Worm (Caenorhabditis elegans) whole organism, L4 larva: ENCODE results near the gene R12G8.1.

Experiments used
- F37D6.2 ChIP-seq: sonication (generic microtip); optimal IDR thresholded peaks from 2 replicates; lab custom pipeline; 2016; ENCODE audit warnings: mild to moderate bottlenecking, missing genetic modification characterization, missing compliant biosample characterization
- R02D3.7 ChIP-seq: fragments of 150-350 bp; sonication (generic microtip); optimal IDR thresholded peaks from 3 replicates; lab custom pipeline; 2014; ENCODE audit warnings: missing biosample characterization, missing genetic modification characterization
- T20F7.1 ChIP-seq: fragments of 200-800 bp; sonication (Bioruptor generic); optimal IDR thresholded peaks from 2 replicates; lab custom pipeline; 2018; ENCODE audit warnings: mild to moderate bottlenecking, missing genetic modification characterization, missing compliant biosample characterization
- ZK337.2 ChIP-seq: fragments of 200-800 bp; sonication (Bioruptor generic); IDR thresholded peaks from 2 replicates; pipeline ENCODE4 v1.3.6; 2022; ENCODE audit warnings: missing genetic modification reagents, missing genetic modification characterization, missing compliant biosample characterization
- aha-1 ChIP-seq: fragments of 150-350 bp; peaks from one replicate; lab custom pipeline; 2014; ENCODE audit warnings: missing biosample characterization, missing genetic modification characterization
- ceh-28 ChIP-seq: fragments of 150-350 bp; optimal IDR thresholded peaks from 2 replicates; lab custom pipeline; 2014; ENCODE audit warnings: missing biosample characterization, missing genetic modification reagents, missing genetic modification characterization
- ceh-32 ChIP-seq: sonication (generic microtip); optimal IDR thresholded peaks from 2 replicates; lab custom pipeline; 2016; ENCODE audit warnings: mild to moderate bottlenecking, missing genetic modification characterization, missing compliant biosample characterization; ENCODE audit not compliant: poor library complexity
- ceh-62 ChIP-seq: sonication (generic microtip); optimal IDR thresholded peaks from 2 replicates; lab custom pipeline; 2017; ENCODE audit warnings: missing biosample characterization, missing genetic modification characterization
- ces-1 ChIP-seq: fragments of 150-350 bp; sonication (generic microtip); optimal IDR thresholded peaks from 4 replicates; lab custom pipeline; 2014; ENCODE audit warnings: missing biosample characterization, missing genetic modification reagents, missing genetic modification characterization
- cey-2 ChIP-seq: sonication (generic microtip); optimal IDR thresholded peaks from 3 replicates; lab custom pipeline; 2017; ENCODE audit warnings: missing genetic modification characterization, mild to moderate bottlenecking, missing compliant biosample characterization, antibody characterized with exemption, borderline replicate concordance; ENCODE audit not compliant: insufficient read depth
- daf-12 ChIP-seq: fragments of 150-350 bp; optimal IDR thresholded peaks from 2 replicates; lab custom pipeline; 2014; ENCODE audit warnings: missing biosample characterization, missing genetic modification reagents, missing genetic modification characterization
- daf-16 ChIP-seq, 3 experiments: sonication (generic microtip); optimal IDR thresholded peaks; 2 replicates each; lab custom pipeline; 2016 to 2017; ENCODE audit warnings: missing genetic modification characterization in 3 of 3, missing genetic modification reagents in 3 of 3, mild to moderate bottlenecking in 2 of 3, missing compliant biosample characterization in 2 of 3, missing biosample characterization in 1 of 3, moderate library complexity in 1 of 3
- dmd-6 ChIP-seq: fragments of 200-800 bp; sonication (Bioruptor generic); IDR thresholded peaks from 2 replicates; pipeline ENCODE4 v1.3.6; 2022; ENCODE audit warnings: missing genetic modification reagents, missing genetic modification characterization, missing compliant biosample characterization
- dmd-9 ChIP-seq: fragments of 200-800 bp; sonication (Bioruptor generic); IDR thresholded peaks from 2 replicates; pipeline ENCODE4 v1.3.6; 2022; ENCODE audit warnings: missing genetic modification reagents, missing genetic modification characterization, missing compliant biosample characterization
- dpl-1 ChIP-seq: fragments of 150-350 bp; optimal IDR thresholded peaks from 2 replicates; lab custom pipeline; 2014; ENCODE audit warnings: missing biosample characterization, missing genetic modification reagents, missing genetic modification characterization
- gei-8 ChIP-seq: fragments of 200-800 bp; sonication (Bioruptor generic); optimal IDR thresholded peaks from 2 replicates; lab custom pipeline; 2018; ENCODE audit warnings: mild to moderate bottlenecking, missing genetic modification characterization, missing compliant biosample characterization
- hif-1 ChIP-seq, 2 experiments: sonication (generic microtip); optimal IDR thresholded peaks; 2 replicates each; lab custom pipeline; 2016 to 2017; ENCODE audit warnings: missing compliant biosample characterization in 2 of 2, missing genetic modification characterization in 2 of 2, missing genetic modification reagents in 2 of 2, missing genotype in 2 of 2, mild to moderate bottlenecking in 1 of 2
- hlh-11 ChIP-seq: fragments of 200-800 bp; sonication (Bioruptor generic); optimal IDR thresholded peaks from 2 replicates; lab custom pipeline; 2018; ENCODE audit warnings: mild to moderate bottlenecking, missing genetic modification characterization, missing compliant biosample characterization
- jun-1 ChIP-seq: fragments of 150-350 bp; optimal IDR thresholded peaks from 2 replicates; lab custom pipeline; 2014; ENCODE audit warnings: missing biosample characterization, missing genetic modification reagents, missing genetic modification characterization
- lim-7 ChIP-seq: fragments of 200-800 bp; sonication (Bioruptor generic); IDR thresholded peaks from 2 replicates; pipeline ENCODE4 v1.3.6; 2022; ENCODE audit warnings: missing genetic modification characterization, missing compliant biosample characterization
- lin-1 ChIP-seq: fragments of 200-800 bp; sonication (Bioruptor generic); IDR thresholded peaks from 2 replicates; pipeline ENCODE4 v1.3.6; 2022; ENCODE audit warnings: missing genetic modification reagents, missing genetic modification characterization, missing compliant biosample characterization
- lir-3 ChIP-seq: sonication (generic microtip); optimal IDR thresholded peaks from 2 replicates; lab custom pipeline; 2016; ENCODE audit warnings: mild to moderate bottlenecking, missing genetic modification characterization, missing compliant biosample characterization
- lsy-2 ChIP-seq, 2 experiments: fragments of 150-350 bp in 1 of 2; sonication (generic microtip) in 1 of 2; optimal IDR thresholded peaks; 2 replicates each; lab custom pipeline; 2014 to 2017; ENCODE audit warnings: missing biosample characterization in 2 of 2, missing genetic modification characterization in 2 of 2
- madf-5 ChIP-seq, 2 experiments: fragments of 200-800 bp; sonication (Bioruptor generic); IDR thresholded peaks; 2 replicates each; pipeline ENCODE4 v1.3.6; 2022; ENCODE audit warnings: missing compliant biosample characterization in 2 of 2, missing genetic modification characterization in 2 of 2
- madf-9 ChIP-seq: fragments of 200-800 bp; sonication (Bioruptor generic); conservative IDR thresholded peaks from 2 replicates; pipeline ENCODE4 v1.3.6; 2022; ENCODE audit warnings: missing genetic modification reagents, missing genetic modification characterization, missing compliant biosample characterization
- mdl-1 ChIP-seq, 2 experiments: fragments of 150-350 bp in 1 of 2; sonication (generic microtip) in 1 of 2; optimal IDR thresholded peaks; 2 replicates each; lab custom pipeline; 2014 to 2017; ENCODE audit warnings: missing biosample characterization in 2 of 2, missing genetic modification characterization in 2 of 2
- mdt-29 ChIP-seq: fragments of 200-800 bp; sonication (Bioruptor generic); IDR thresholded peaks from 2 replicates; pipeline ENCODE4 v1.3.6; 2022; ENCODE audit warnings: missing genetic modification reagents, missing genetic modification characterization, missing compliant biosample characterization
- mep-1 ChIP-seq: fragments of 150-350 bp; sonication (generic microtip); optimal IDR thresholded peaks from 3 replicates; lab custom pipeline; 2014; ENCODE audit warnings: missing biosample characterization, missing genetic modification characterization
- mxl-2 ChIP-seq: fragments of 200-800 bp; sonication (Bioruptor generic); conservative IDR thresholded peaks from 2 replicates; pipeline ENCODE4 v1.3.6; 2022; ENCODE audit warnings: missing genetic modification reagents, missing genetic modification characterization, missing compliant biosample characterization
- mxl-3 ChIP-seq: fragments of 200-800 bp; sonication (Bioruptor generic); optimal IDR thresholded peaks from 2 replicates; lab custom pipeline; 2018; ENCODE audit warnings: mild to moderate bottlenecking, missing genetic modification characterization, missing compliant biosample characterization
- nhr-25 ChIP-seq: sonication (generic microtip); optimal IDR thresholded peaks from 2 replicates; lab custom pipeline; 2017; ENCODE audit warnings: missing genetic modification characterization, mild to moderate bottlenecking, missing compliant biosample characterization, antibody characterized with exemption, moderate library complexity, borderline replicate concordance; ENCODE audit not compliant: insufficient read depth
- nhr-28 ChIP-seq: fragments of 150-350 bp; optimal IDR thresholded peaks from 2 replicates; lab custom pipeline; 2014; ENCODE audit warnings: missing biosample characterization, missing genetic modification characterization
- nhr-41 ChIP-seq: fragments of 200-800 bp; sonication (Bioruptor generic); IDR thresholded peaks from 2 replicates; pipeline ENCODE4 v1.3.6; 2022; ENCODE audit warnings: missing genetic modification reagents, missing genetic modification characterization, missing compliant biosample characterization
- nhr-48 ChIP-seq: sonication (generic microtip); optimal IDR thresholded peaks from 2 replicates; lab custom pipeline; 2016; ENCODE audit warnings: mild to moderate bottlenecking, missing genetic modification characterization, missing compliant biosample characterization
- nhr-76 ChIP-seq: fragments of 150-350 bp; optimal IDR thresholded peaks from 2 replicates; lab custom pipeline; 2014; ENCODE audit warnings: missing biosample characterization, missing genetic modification characterization
- nhr-77 ChIP-seq: fragments of 150-350 bp; optimal IDR thresholded peaks from 2 replicates; lab custom pipeline; 2014; ENCODE audit warnings: missing biosample characterization, missing genetic modification characterization
- pha-4 ChIP-seq, 2 experiments: fragments of 150-350 bp in 1 of 2; fragments of 200-800 bp in 1 of 2; sonication (Bioruptor generic) in 1 of 2; IDR thresholded peaks in 1 of 2; optimal IDR thresholded peaks in 1 of 2; 2 replicates each; pipeline versions ENCODE4 v1.3.6 to Lab custom; 2014 to 2022; ENCODE audit warnings: missing genetic modification characterization in 2 of 2, missing genetic modification reagents in 2 of 2, missing biosample characterization in 1 of 2, missing compliant biosample characterization in 1 of 2
- pqm-1 ChIP-seq: sonication (generic microtip); optimal IDR thresholded peaks from 2 replicates; lab custom pipeline; 2017; ENCODE audit warnings: missing biosample characterization, missing genetic modification characterization
- saeg-2 ChIP-seq: fragments of 200-800 bp; sonication (Bioruptor generic); IDR thresholded peaks from 2 replicates; pipeline ENCODE4 v1.3.6; 2022; ENCODE audit warnings: missing genetic modification reagents, missing genetic modification characterization, missing compliant biosample characterization
- sdz-12 ChIP-seq: fragments of 200-800 bp; sonication (Bioruptor generic); optimal IDR thresholded peaks from 2 replicates; lab custom pipeline; 2018; ENCODE audit warnings: mild to moderate bottlenecking, missing genetic modification characterization, missing compliant biosample characterization
- snpc-1.2 ChIP-seq: fragments of 200-800 bp; sonication (Bioruptor generic); IDR thresholded peaks from 2 replicates; pipeline ENCODE4 v1.3.6; 2022; ENCODE audit warnings: missing genetic modification reagents, missing genetic modification characterization, missing compliant biosample characterization
- tag-97 ChIP-seq: fragments of 200-800 bp; sonication (Bioruptor generic); IDR thresholded peaks from 2 replicates; pipeline ENCODE4 v1.3.6; 2022; ENCODE audit warnings: missing genetic modification characterization, missing compliant biosample characterization
- tra-1 ChIP-seq: fragments of 200-800 bp; sonication (Bioruptor generic); IDR thresholded peaks from 2 replicates; pipeline ENCODE4 v1.3.6; 2022; ENCODE audit warnings: missing genetic modification reagents, missing genetic modification characterization, missing compliant biosample characterization
- unc-130 ChIP-seq: sonication (generic microtip); optimal IDR thresholded peaks from 2 replicates; lab custom pipeline; 2016; ENCODE audit warnings: missing genetic modification reagents, missing genetic modification characterization, missing compliant biosample characterization
- zag-1 ChIP-seq: fragments of 150-350 bp; optimal IDR thresholded peaks from 2 replicates; lab custom pipeline; 2014; ENCODE audit warnings: missing biosample characterization, missing genetic modification characterization

The R12G8.1 gene

DNA sequence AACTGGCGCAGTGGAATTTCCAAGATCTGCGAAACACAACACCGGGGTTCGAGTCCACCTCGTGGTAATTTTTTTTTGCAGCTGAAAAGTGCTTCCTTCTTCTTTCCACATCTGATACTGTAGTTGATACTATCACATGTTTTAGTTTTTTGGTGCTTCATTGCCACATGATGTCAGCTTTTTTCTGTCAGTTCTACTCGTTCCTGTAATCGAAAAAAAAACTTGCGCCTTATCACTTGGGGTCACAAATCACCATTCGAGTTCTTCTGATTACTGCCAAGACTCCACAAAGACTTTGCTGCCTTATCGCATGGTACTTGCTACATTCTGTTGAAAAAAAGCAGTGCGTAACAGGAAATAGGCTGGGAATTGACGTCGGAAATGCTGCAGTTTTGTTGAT, 27.3 kb downstream of the R12G8.1 start (continued):
- TF ChIP-seq ceh-28 (tag; lab: Kevin White, UChicago) (no peak), dmd-6 (peak; percentile 97), unc-130 (GFP tag; lab: Kevin White, UChicago) (no peak), snpc-1.2 (GFP tag; lab: Robert Waterston, UW) (no peak), nhr-48 (tag; lab: Kevin White, UChicago) (peak; percentile 70), F37D6.2 (no peak), T20F7.1 (no peak), hif-1 (tag; optimal IDR thresholded peaks at IDR 0.05; lab: Kevin White, UChicago) (no peak), hlh-11 (tag; lab: Kevin White, UChicago) (peak; percentile 91), nhr-28 (peak; percentile 90), lin-1 (GFP tag; lab: Robert Waterston, UW) (peak; percentile 85; the same call in 1 of the 2 replicates), dmd-9 (no peak), mxl-3 (peak; percentile 2), daf-12 (tag; lab: Kevin White, UChicago) (no peak), gei-8 (GFP tag; lab: Kevin White, UChicago) (no peak), tra-1 (GFP tag; lab: Robert Waterston, UW) (peak; percentile 79), nhr-25 (tag; lab: Kevin White, UChicago) (no peak), zag-1 (tag; lab: Kevin White, UChicago) (no peak), mep-1 (tag; lab: Kevin White, UChicago) (peak; percentile 40), madf-9 (GFP tag; lab: Robert Waterston, UW) (no peak), sdz-12 (GFP tag; lab: Kevin White, UChicago) (no peak), lsy-2 (tag; optimal IDR thresholded peaks at IDR 0.05; lab: Kevin White, UChicago) (no peak), mdl-1 (tag; optimal IDR thresholded peaks at IDR 0.05; lab: Kevin White, UChicago) (peak in 1 of 2 experiments; percentile 41), ceh-62 (tag; lab: Kevin White, UChicago) (no peak), R02D3.7 (tag; lab: Kevin White, UChicago) (no peak), pha-4 (GFP tag; IDR thresholded peaks at IDR 0.05; lab: Robert Waterston, UW) (0 out of 2 replicates have a peak, but pooled peaks have one; percentile 52), pha-4 (tag; optimal IDR thresholded peaks at IDR 0.05; lab: Kevin White, UChicago) (no peak), daf-16 (GFP tag; optimal IDR thresholded peaks at IDR 0.05; lab: Kevin White, UChicago) (no peak), daf-16 (tag; optimal IDR thresholded peaks at IDR 0.05; lab: Kevin White, UChicago) (peak; percentile 94), pqm-1 (tag; lab: Kevin White, UChicago) (peak; percentile 98), nhr-77 (tag; lab: Kevin White, UChicago) (peak; percentile 78), ceh-32 (tag; lab: Kevin White, UChicago) (no peak), mxl-2 (no peak), tag-97 (GFP tag; lab: Robert Waterston, UW) (no peak), dpl-1 (GFP tag; lab: Kevin White, UChicago) (no peak), ZK337.2 (GFP tag; lab: Robert Waterston, UW) (no peak), lim-7 (GFP tag; lab: Robert Waterston, UW) (no peak), madf-5 (GFP tag; IDR thresholded peaks at IDR 0.05; lab: Robert Waterston, UW) (no peak), nhr-76 (tag; lab: Kevin White, UChicago) (no peak), aha-1 (tag; lab: Kevin White, UChicago) (peak; percentile 85), nhr-41 (GFP tag; lab: Robert Waterston, UW) (no peak), jun-1 (tag; lab: Kevin White, UChicago) (no peak), lir-3 (no peak), saeg-2 (peak; percentile 72; the same call in 1 of the 2 replicates), ces-1 (no peak), mdt-29 (peak; percentile 67), cey-2 (tag; lab: Kevin White, UChicago) (no peak)
